Fruit fly (Drosophila melanogaster): ENCODE results near the gene fbp.

- no peak for TF ChIP-seq EcR (GFP tag; optimal IDR thresholded peaks at IDR 0.05)
- no peak for TF ChIP-seq CG13204 (GFP tag; optimal IDR thresholded peaks at IDR 0.05)
- no peak for TF ChIP-seq Ets98B (GFP tag; IDR thresholded peaks at IDR 0.05)
- no peak for TF ChIP-seq CG9948 (tag; optimal IDR thresholded peaks at IDR 0.05)
- TF ChIP-seq Snoo (tag; optimal IDR thresholded peaks at IDR 0.05): no peak
- no peak for TF ChIP-seq CG34367 (tag; optimal IDR thresholded peaks at IDR 0.05)
- TF ChIP-seq CG12605 (GFP tag; IDR thresholded peaks at IDR 0.05): no peak
- no peak for TF ChIP-seq rn (GFP tag; IDR thresholded peaks at IDR 0.05)
- TF ChIP-seq CG4496 (GFP tag; IDR thresholded peaks at IDR 0.05): no peak
- no peak for TF ChIP-seq CG32121 (GFP tag; IDR thresholded peaks at IDR 0.05)
- no peak for TF ChIP-seq Pif1B (GFP tag; optimal IDR thresholded peaks at IDR 0.05)
These were observed 46.7 kb upstream of the fbp start for dm6 chr2L:19810642-19811041.
